Worm (Caenorhabditis elegans): ENCODE results near the gene clec-224.
A peak's percentile ranks its signal among the peaks of the same experiment; 100 is the strongest.

The clec-224 gene

DNA sequence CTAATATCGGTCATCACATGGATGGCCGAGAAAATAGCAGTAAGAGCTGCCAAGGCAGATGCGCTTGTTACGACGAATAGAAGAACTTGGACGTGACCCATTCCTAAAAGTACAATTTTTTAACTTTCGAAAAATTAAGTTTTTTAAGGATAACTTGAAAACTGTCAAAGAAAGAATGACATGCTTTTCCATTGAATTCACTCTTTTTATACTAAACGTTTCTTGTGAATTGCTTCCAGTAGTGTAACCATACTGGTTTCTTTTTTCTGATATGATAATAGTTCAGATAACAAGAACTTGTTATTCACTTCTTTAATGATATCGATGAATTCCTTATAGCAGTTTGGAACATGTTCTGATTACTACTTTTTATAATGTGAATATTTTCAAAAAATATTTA is 11.6 kb downstream of the clec-224 start, which contains the start of gene col-37:
col-37 (minus strand) TSS at position 101 of the 400 bp plus-strand sequence.
- TF ChIP-seq unc-55 (GFP tag; optimal IDR thresholded peaks at IDR 0.05) (peak; percentile 18), unc-39 (tag; optimal IDR thresholded peaks at IDR 0.05) (no peak)

DNA sequence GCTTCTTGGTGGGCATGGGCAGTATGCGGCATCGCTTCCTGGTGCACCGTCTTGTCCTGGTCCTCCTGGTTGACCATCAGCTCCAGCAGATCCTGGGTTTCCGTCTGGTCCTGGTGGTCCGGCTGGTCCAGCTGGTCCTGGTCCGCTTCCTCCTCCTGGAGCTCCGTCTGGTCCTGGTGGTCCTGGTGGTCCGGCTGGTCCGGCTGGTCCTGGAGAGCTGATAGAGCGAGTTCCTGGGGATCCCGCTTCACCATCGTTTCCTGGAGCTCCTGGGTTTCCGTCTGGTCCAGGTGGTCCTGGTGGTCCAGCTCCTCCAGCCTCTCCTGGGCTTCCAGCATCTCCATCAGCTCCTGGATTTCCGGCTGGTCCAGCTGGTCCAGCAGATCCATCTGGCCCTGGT is 12.2 kb downstream of the clec-224 start:
- TF ChIP-seq R02D3.7 (tag; optimal IDR thresholded peaks at IDR 0.05) (no peak), nhr-10 (tag; optimal IDR thresholded peaks at IDR 0.05) (no peak), F13H6.1 (tag; optimal IDR thresholded peaks at IDR 0.05) (no peak), skn-1 (tag; optimal IDR thresholded peaks at IDR 0.05) (no peak), lin-11 (tag; optimal IDR thresholded peaks at IDR 0.05) (no peak), nhr-23 (tag; optimal IDR thresholded peaks at IDR 0.05) (no peak), ztf-11 (tag; optimal IDR thresholded peaks at IDR 0.05) (no peak), nhr-21 (tag; optimal IDR thresholded peaks at IDR 0.05) (no peak), alr-1 (tag; optimal IDR thresholded peaks at IDR 0.05) (no peak), nhr-77 (tag; optimal IDR thresholded peaks at IDR 0.05) (no peak), nhr-129 (tag; optimal IDR thresholded peaks at IDR 0.05) (no peak), nhr-12 (tag; optimal IDR thresholded peaks at IDR 0.05) (no peak), crh-2 (tag; optimal IDR thresholded peaks at IDR 0.05) (no peak), ceh-16 (tag; optimal IDR thresholded peaks at IDR 0.05) (no peak), lin-39 (tag; optimal IDR thresholded peaks at IDR 0.05) (no peak), fos-1 (tag; optimal IDR thresholded peaks at IDR 0.05) (no peak), zag-1 (tag; optimal IDR thresholded peaks at IDR 0.05) (no peak), lin-13 (GFP tag; optimal IDR thresholded peaks at IDR 0.05) (no peak), nhr-237 (tag; optimal IDR thresholded peaks at IDR 0.05) (no peak), elt-1 (tag; optimal IDR thresholded peaks at IDR 0.05) (no peak)

DNA sequence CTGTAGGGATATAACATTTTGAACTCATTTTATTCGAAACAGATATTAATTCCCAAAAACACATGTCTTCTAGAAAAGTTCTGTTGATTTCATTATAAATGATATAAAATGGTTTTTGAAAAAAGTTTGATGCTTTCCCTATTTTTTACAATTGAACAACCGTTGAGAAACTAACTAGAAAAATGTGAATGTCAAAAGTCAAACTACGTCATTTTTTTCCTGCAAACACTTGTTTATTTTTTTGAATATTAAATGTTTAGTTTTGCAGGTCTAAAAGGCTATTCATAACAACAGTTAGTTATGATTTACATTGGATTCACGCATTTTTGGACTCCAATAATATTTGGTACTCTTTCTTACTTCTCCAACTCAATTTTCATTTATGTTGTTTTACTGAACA is 16.3 kb downstream of the clec-224 start, which contains the start of gene srj-4:
srj-4 (plus strand) TSS at position 301 of the 400 bp plus-strand sequence.
- TF ChIP-seq ztf-4 (tag; optimal IDR thresholded peaks at IDR 0.05) (no peak), nhr-10 (tag; optimal IDR thresholded peaks at IDR 0.05) (no peak), nhr-21 (tag; optimal IDR thresholded peaks at IDR 0.05) (no peak), aly-2 (tag; optimal IDR thresholded peaks at IDR 0.05) (no peak), sem-4 (tag; optimal IDR thresholded peaks at IDR 0.05) (no peak), C34F6.9 (tag; optimal IDR thresholded peaks at IDR 0.05) (no peak), mdl-1 (tag; optimal IDR thresholded peaks at IDR 0.05) (no peak), ama-1 (optimal IDR thresholded peaks at IDR 0.05) (no peak), ceh-82 (tag; optimal IDR thresholded peaks at IDR 0.05) (no peak)

DNA sequence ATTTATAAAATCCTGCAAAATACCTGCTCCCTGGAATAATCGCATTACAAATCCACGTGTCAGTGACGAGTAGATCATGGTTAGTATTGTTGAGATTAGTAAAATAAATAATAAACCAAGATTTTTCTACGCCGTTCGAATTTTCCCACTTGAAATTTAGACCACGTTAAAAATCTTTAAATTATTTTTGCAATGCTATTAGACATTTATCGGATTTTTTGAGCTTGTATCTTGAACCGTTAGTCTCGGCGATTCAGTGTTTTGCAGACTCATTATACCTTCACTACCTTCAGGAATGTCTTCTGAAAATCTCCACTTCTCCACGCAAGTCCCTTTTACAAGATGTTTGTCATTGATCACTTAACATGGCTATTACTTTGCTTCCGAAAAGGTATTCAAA is 17.0 kb downstream of the clec-224 start, which contains the start of gene C27A7.5:
C27A7.5 (minus strand) TSS at position 101 of the 400 bp plus-strand sequence.
- TF ChIP-seq snpc-4 (tag; optimal IDR thresholded peaks at IDR 0.05) (no peak), sma-9 (GFP tag; optimal IDR thresholded peaks at IDR 0.05) (no peak), sma-9 (tag; optimal IDR thresholded peaks at IDR 0.05) (no peak), lin-11 (tag; optimal IDR thresholded peaks at IDR 0.05) (no peak), aly-2 (tag; optimal IDR thresholded peaks at IDR 0.05) (no peak), ama-1 (optimal IDR thresholded peaks at IDR 0.05) (no peak), alr-1 (tag; optimal IDR thresholded peaks at IDR 0.05) (no peak), ztf-11 (tag; optimal IDR thresholded peaks at IDR 0.05) (no peak), crh-2 (tag; optimal IDR thresholded peaks at IDR 0.05) (no peak), peb-1 (tag; optimal IDR thresholded peaks at IDR 0.05) (no peak), mdl-1 (tag; optimal IDR thresholded peaks at IDR 0.05) (no peak), ceh-82 (tag; optimal IDR thresholded peaks at IDR 0.05) (no peak)

DNA sequence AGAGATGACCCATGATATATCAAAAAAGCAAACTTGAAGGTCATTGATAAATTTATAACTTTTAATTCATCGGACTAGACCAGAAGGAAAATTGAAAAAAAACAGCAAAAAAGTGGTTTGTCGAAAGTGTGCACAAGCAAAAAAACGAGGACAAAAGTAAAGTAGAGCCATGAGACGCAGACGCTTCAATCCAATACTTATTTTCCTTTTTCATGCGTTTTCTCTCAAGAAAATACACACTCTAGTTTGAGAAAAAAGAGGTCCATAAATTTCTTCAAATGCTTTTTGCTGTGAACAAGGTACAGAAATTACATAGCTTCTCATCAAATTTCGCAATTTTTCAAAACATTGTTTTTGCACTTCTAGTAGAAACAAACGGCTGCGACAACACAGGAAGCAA is 18.1 kb downstream of the clec-224 start:
- TF ChIP-seq unc-55 (GFP tag; optimal IDR thresholded peaks at IDR 0.05) (peak; percentile 79), ztf-1 (GFP tag; conservative IDR thresholded peaks at IDR 0.05) (no peak), C34F6.9 (tag; optimal IDR thresholded peaks at IDR 0.05) (peak; percentile 56)

DNA sequence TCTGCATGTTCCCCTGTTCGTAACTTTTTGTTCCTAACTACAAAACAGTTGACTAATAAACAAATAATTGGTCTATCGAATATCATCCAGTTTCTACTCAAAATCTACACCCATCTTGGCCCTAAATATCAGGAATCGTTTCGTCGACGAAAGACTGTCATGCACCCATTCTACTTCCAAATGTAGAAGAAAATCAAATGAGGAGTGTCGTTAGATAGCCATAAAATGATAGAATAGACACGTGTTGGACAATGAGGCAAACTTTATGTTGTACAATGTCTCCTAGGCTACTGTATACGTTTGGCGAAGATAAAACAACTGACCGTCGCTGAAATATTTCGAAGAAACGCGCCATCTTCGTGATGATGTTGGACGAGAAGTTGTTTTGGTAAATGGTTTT is 19.3 kb downstream of the clec-224 start:
- TF ChIP-seq Y55F3AM.14 (GFP tag; optimal IDR thresholded peaks at IDR 0.05) (no peak), lin-13 (GFP tag; optimal IDR thresholded peaks at IDR 0.05) (no peak), peb-1 (tag; optimal IDR thresholded peaks at IDR 0.05) (no peak), lin-11 (tag; optimal IDR thresholded peaks at IDR 0.05) (no peak), gmeb-1 (tag; optimal IDR thresholded peaks at IDR 0.05) (no peak), nhr-237 (tag; optimal IDR thresholded peaks at IDR 0.05) (no peak), nhr-23 (tag; optimal IDR thresholded peaks at IDR 0.05) (no peak), unc-62 (GFP tag; optimal IDR thresholded peaks at IDR 0.05) (no peak), nhr-11 (tag; optimal IDR thresholded peaks at IDR 0.05) (no peak), unc-39 (tag; optimal IDR thresholded peaks at IDR 0.05) (no peak)

Measured in whole organism, L2 larva.